Worm (Caenorhabditis elegans) whole organism, midembryonic: Measurements from ENCODE around the gene zig-11.

Source experiments
- T22C8.4 ChIP-seq: fragments of 200-800 bp; sonication (Bioruptor generic); IDR thresholded peaks from 2 replicates; pipeline ENCODE4 v1.3.6; 2022; ENCODE audit warnings: missing genetic modification characterization, missing compliant biosample characterization
- cog-1 ChIP-seq: sonication (generic microtip); optimal IDR thresholded peaks from 2 replicates; lab custom pipeline; 2016; ENCODE audit warnings: missing genetic modification characterization, missing compliant biosample characterization
- flt-1 ChIP-seq: fragments of 200-800 bp; sonication (Bioruptor generic); IDR thresholded peaks from 2 replicates; pipeline ENCODE4 v1.3.6; 2022; ENCODE audit warnings: missing genetic modification characterization, missing compliant biosample characterization
- klf-2 ChIP-seq: fragments of 200-800 bp; sonication (Bioruptor generic); conservative IDR thresholded peaks from 2 replicates; pipeline ENCODE4 v1.3.6; 2022; ENCODE audit warnings: missing genetic modification reagents, missing genetic modification characterization, missing compliant biosample characterization
- med-1 ChIP-seq: sonication (generic microtip); optimal IDR thresholded peaks from 2 replicates; lab custom pipeline; 2017; ENCODE audit warnings: missing genetic modification characterization, mild to moderate bottlenecking, missing compliant biosample characterization, antibody characterized with exemption, missing genetic modification reagents; ENCODE audit not compliant: insufficient read depth
- ref-1 ChIP-seq: fragments of 200-800 bp; sonication (Bioruptor generic); conservative IDR thresholded peaks from 2 replicates; pipeline ENCODE4 v1.3.6; 2022; ENCODE audit warnings: missing genetic modification reagents, missing genetic modification characterization, missing compliant biosample characterization
- tab-1 ChIP-seq: fragments of 200-800 bp; sonication (Bioruptor generic); IDR thresholded peaks from 2 replicates; pipeline ENCODE4 v1.3.6; 2022; ENCODE audit warnings: missing genetic modification characterization, missing compliant biosample characterization
- ztf-23 ChIP-seq: fragments of 200-800 bp; sonication (Bioruptor generic); IDR thresholded peaks from 2 replicates; pipeline ENCODE4 v1.3.6; 2022; ENCODE audit warnings: missing genetic modification reagents, missing genetic modification characterization, missing compliant biosample characterization
- ztf-29 ChIP-seq: fragments of 200-800 bp; sonication (Bioruptor generic); IDR thresholded peaks from 2 replicates; pipeline ENCODE4 v1.3.6; 2022; ENCODE audit warnings: missing genetic modification reagents, missing genetic modification characterization, missing compliant biosample characterization

zig-11 gene

ce11 chrV:1857840-1858239 is 34.9 kb downstream of the zig-11 start:
- TF ChIP-seq T22C8.4 (GFP tag; lab: Robert Waterston, UW) (no peak), flt-1 (GFP tag; lab: Robert Waterston, UW) (no peak), tab-1 (GFP tag; lab: Robert Waterston, UW) (no peak), ztf-23 (GFP tag; lab: Robert Waterston, UW) (no peak), med-1 (no peak), ztf-29 (GFP tag; lab: Robert Waterston, UW) (no peak), cog-1 (tag; lab: Kevin White, UChicago) (no peak), klf-2 (GFP tag; lab: Robert Waterston, UW) (no peak), ref-1 (GFP tag; lab: Robert Waterston, UW) (no peak)

DNA sequence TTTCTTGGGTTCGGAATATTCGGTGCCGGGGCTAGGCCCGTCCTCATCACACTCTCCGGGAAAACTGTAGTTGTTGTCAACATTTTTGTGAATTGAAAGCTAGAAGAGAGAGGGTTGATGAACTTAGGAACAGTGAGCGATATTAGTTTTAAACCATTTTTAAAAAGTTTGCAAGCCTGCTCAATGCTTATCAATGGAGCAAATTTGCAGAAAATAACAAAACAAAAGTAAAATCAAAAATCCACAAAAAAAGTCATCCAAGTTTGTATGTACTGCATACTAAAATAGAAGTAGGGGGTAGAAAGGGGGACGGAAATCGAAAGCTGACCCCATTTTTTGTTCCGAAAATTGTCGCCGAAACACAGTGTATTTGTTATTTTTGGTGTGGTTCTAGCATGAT is 36.6 kb downstream of the zig-11 start, which contains the start of gene T10B5.10:
TSS of gene T10B5.10 (minus strand) at position 101 of the 400 bp plus-strand sequence.
- TF ChIP-seq cog-1 (tag; lab: Kevin White, UChicago) (no peak), klf-2 (GFP tag; lab: Robert Waterston, UW) (no peak), T22C8.4 (GFP tag; lab: Robert Waterston, UW) (no peak), tab-1 (GFP tag; lab: Robert Waterston, UW) (no peak), ztf-23 (GFP tag; lab: Robert Waterston, UW) (no peak), ztf-29 (GFP tag; lab: Robert Waterston, UW) (no peak), med-1 (no peak), ref-1 (GFP tag; lab: Robert Waterston, UW) (no peak), flt-1 (GFP tag; lab: Robert Waterston, UW) (no peak)

ce11 chrV:1855087-1855486 is 37.7 kb downstream of the zig-11 start:
- TF ChIP-seq med-1 (no peak), flt-1 (GFP tag; lab: Robert Waterston, UW) (no peak), klf-2 (GFP tag; lab: Robert Waterston, UW) (no peak), ztf-29 (GFP tag; lab: Robert Waterston, UW) (no peak), T22C8.4 (GFP tag; lab: Robert Waterston, UW) (no peak), ref-1 (GFP tag; lab: Robert Waterston, UW) (no peak), tab-1 (GFP tag; lab: Robert Waterston, UW) (no peak), cog-1 (tag; lab: Kevin White, UChicago) (no peak), ztf-23 (GFP tag; lab: Robert Waterston, UW) (no peak)

- TF ChIP-seq ztf-29 (GFP tag; lab: Robert Waterston, UW) (peak; percentile 68; the same call in 1 of the 2 replicates), tab-1 (GFP tag; lab: Robert Waterston, UW) (no peak)
Measured at ce11 chrV:1848590-1848989, 44.1 kb downstream of the zig-11 start.

DNA sequence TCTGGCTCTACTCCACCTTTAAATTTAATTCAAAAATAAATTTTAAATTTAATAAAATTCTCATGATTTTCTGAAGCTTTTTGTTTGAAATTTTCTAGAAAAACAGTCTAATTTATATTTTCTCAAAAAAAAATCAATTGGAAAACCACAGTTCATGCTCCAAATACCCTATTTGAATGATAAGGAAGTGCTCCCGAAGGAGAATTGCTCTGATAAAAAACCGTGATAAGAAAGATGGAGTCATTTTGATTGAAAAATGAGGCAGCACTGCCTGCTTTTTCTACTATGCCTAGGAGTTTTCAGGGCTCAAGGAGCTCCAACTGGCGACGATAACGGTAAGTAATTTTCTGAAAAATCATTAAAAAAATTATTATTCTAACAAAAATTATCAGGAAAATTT is 46.8 kb downstream of the zig-11 start, which contains the start of gene T10B5.7:
TSS of gene T10B5.7 (plus strand) at position 225 of the 400 bp plus-strand sequence.
- TF ChIP-seq tab-1 (GFP tag; lab: Robert Waterston, UW) (no peak), ztf-23 (GFP tag; lab: Robert Waterston, UW) (no peak), ztf-29 (GFP tag; lab: Robert Waterston, UW) (no peak), T22C8.4 (GFP tag; lab: Robert Waterston, UW) (no peak), flt-1 (GFP tag; lab: Robert Waterston, UW) (no peak), klf-2 (GFP tag; lab: Robert Waterston, UW) (no peak), cog-1 (tag; lab: Kevin White, UChicago) (no peak), med-1 (no peak)

DNA sequence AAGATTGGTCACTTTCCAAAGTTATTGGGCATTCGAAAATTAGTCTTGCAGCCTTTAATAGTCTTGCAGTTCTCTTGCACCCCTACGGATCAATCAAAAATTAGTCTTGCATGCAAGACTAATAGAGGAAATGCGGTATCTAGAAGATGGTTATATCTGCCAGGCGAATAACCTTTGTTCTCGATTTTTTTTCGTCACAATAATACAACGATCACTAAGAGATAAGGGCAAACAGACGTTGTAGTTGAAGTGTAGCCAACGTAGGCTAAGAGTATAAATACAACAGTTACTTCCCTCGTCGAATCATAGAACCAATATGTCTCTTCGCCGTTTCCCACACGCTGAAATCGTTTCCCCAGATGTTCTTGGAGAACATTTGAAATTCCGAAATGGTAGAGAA is 51.0 kb downstream of the zig-11 start, which contains the start of gene T10B5.8:
TSS of gene T10B5.8 (plus strand) at position 301 of the 400 bp plus-strand sequence.
- no peak for TF ChIP-seq ref-1 (GFP tag; lab: Robert Waterston, UW)
- TF ChIP-seq cog-1 (tag; lab: Kevin White, UChicago): no peak
- no peak for TF ChIP-seq T22C8.4 (GFP tag; lab: Robert Waterston, UW)
- no peak for TF ChIP-seq klf-2 (GFP tag; lab: Robert Waterston, UW)
- no peak for TF ChIP-seq ztf-23 (GFP tag; lab: Robert Waterston, UW)
- no peak for TF ChIP-seq ztf-29 (GFP tag; lab: Robert Waterston, UW)
- TF ChIP-seq flt-1 (GFP tag; lab: Robert Waterston, UW): no peak
- no peak for TF ChIP-seq tab-1 (GFP tag; lab: Robert Waterston, UW)
- no peak for TF ChIP-seq med-1

DNA sequence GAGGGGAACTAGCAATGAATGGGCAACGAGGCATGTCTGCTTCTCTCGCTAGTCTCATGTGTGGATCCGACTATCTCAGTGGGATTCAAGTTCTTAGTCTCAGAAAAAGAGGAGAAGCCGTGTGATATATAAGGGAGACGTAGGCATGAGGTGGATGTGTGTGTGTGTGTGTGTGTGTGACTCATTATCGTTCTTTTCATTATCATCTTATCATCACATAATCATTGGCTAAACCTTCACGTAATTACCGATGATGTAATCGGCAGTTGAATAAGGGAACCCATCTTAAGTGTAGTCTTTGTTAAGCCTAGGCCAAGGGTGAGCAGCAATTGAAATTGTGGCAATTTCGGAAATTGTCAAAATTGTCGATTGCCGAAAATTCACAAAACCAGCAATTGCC is 62.8 kb downstream of the zig-11 start, which contains the start of gene Y32G9B.1:
TSS of gene Y32G9B.1 (minus strand) at position 101 of the 400 bp plus-strand sequence.
- TF ChIP-seq cog-1 (tag; lab: Kevin White, UChicago) (no peak), tab-1 (GFP tag; lab: Robert Waterston, UW) (no peak), ztf-29 (GFP tag; lab: Robert Waterston, UW) (no peak), med-1 (no peak), klf-2 (GFP tag; lab: Robert Waterston, UW) (no peak), ref-1 (GFP tag; lab: Robert Waterston, UW) (no peak), flt-1 (GFP tag; lab: Robert Waterston, UW) (no peak), ztf-23 (GFP tag; lab: Robert Waterston, UW) (no peak), T22C8.4 (GFP tag; lab: Robert Waterston, UW) (no peak)
